Fruit fly (Drosophila melanogaster) whole organism, prepupa: ENCODE data around the gene RhoGAP15B.

ENCODE experiments used
- CG1621 ChIP-seq: fragments of 200-800 bp; sonication (Bioruptor generic); optimal IDR thresholded peaks from 3 replicates; lab custom pipeline; 2018; ENCODE audit warnings: missing biosample characterization, mild to moderate bottlenecking, missing genetic modification characterization
- CG6808 ChIP-seq: fragments of 200-800 bp; sonication (Bioruptor generic); optimal IDR thresholded peaks from 3 replicates; lab custom pipeline; 2017; ENCODE audit warnings: missing biosample characterization, missing genetic modification characterization, mild to moderate bottlenecking, moderate library complexity, missing genetic modification reagents
- Eip78C ChIP-seq: fragments of 200-800 bp; sonication (Bioruptor generic); peaks from one replicate; lab custom pipeline; 2016; ENCODE audit warnings: missing biosample characterization, missing genetic modification characterization
- eg ChIP-seq: fragments of 200-800 bp; sonication (Bioruptor generic); IDR thresholded peaks from 3 replicates; pipeline ENCODE4 v1.3.6; 2022; ENCODE audit warnings: missing biosample characterization, missing genetic modification characterization

DNA sequence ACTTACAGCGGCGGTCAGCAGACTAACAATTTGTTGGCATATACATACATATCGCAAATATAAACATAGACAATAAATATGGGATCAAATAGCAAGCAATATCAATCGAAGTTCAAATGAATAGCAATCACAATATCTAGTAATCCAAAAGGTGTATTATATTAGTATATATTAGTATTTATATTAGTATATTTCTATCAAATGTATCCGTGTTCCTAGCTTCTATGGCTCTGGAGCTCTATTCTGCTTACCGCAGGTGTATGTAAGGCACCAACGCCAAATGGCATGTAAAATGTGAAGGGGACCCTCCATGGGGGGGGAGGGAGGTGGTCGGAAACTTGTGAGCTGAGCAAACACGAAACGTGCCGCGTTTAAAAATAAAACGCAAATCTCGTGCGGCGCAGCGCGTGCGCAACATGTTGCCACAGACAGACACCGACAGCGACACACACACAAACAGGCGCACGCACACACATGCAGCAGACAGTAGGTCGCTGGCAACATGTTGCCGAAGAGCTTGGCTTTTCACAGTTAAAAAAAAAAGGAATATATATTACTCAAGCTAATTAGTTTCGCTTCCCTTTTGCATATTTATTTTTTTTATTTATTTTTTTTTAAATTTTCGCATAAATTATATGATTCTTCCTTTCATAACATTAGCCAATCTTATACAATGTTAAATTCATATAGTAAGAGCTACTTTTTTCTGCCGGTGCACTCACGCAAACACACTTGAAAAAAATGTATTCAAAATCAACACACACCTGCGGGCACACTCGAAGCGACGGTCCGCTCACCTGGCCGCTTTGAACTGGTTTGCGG lies 12.4 kb upstream of the RhoGAP15B start:
- TF ChIP-seq CG1621 (tag; lab: Kevin White, UChicago) (peak; percentile 43), CG6808 (peak; percentile 62), Eip78C (GFP tag; lab: Kevin White, UChicago) (peak; percentile 92), eg (GFP tag; lab: Robert Waterston, UW) (peak; percentile 84)
